Fruit fly (Drosophila melanogaster) whole organism, embryonic: ENCODE measurements around the gene acj6.

Source experiments
- B-H1 ChIP-seq: fragments of 200-800 bp; sonication (Bioruptor generic); IDR thresholded peaks from 3 replicates; pipeline ENCODE4 v1.3.6; 2022; ENCODE audit warnings: missing biosample characterization, missing genetic modification characterization
- CG10209 ChIP-seq: fragments of 200-800 bp; sonication (Bioruptor generic); optimal IDR thresholded peaks from 3 replicates; lab custom pipeline; 2017; ENCODE audit warnings: missing biosample characterization, mild to moderate bottlenecking, missing genetic modification characterization, missing genetic modification reagents
- CG10267 ChIP-seq: fragments of 200-800 bp; sonication (Bioruptor generic); optimal IDR thresholded peaks from 2 replicates; lab custom pipeline; 2018; ENCODE audit warnings: missing biosample characterization, mild to moderate bottlenecking, missing genetic modification characterization, moderate library complexity
- CG11093 ChIP-seq: fragments of 200-800 bp; sonication (Bioruptor generic); IDR thresholded peaks from 3 replicates; pipeline ENCODE4 v1.3.6; 2022; ENCODE audit warnings: missing biosample characterization, missing genetic modification characterization
- CG11504 ChIP-seq: fragments of 200-800 bp; sonication (Bioruptor generic); optimal IDR thresholded peaks from 3 replicates; lab custom pipeline; 2019; ENCODE audit warnings: missing biosample characterization, mild to moderate bottlenecking, missing genetic modification characterization, moderate library complexity
- CG12659 ChIP-seq: fragments of 200-800 bp; sonication (Bioruptor generic); optimal IDR thresholded peaks from 3 replicates; lab custom pipeline; 2017; ENCODE audit warnings: mild to moderate bottlenecking, missing biosample characterization, missing genetic modification reagents, missing genetic modification characterization
- CG14667 ChIP-seq: fragments of 200-800 bp; sonication (Bioruptor generic); IDR thresholded peaks from 2 replicates; pipeline ENCODE4 v1.3.6; 2022; ENCODE audit warnings: missing biosample characterization, missing genetic modification characterization
- CG17359 ChIP-seq: fragments of 200-800 bp; sonication (Bioruptor generic); optimal IDR thresholded peaks from 3 replicates; lab custom pipeline; 2018; ENCODE audit warnings: missing biosample characterization, mild to moderate bottlenecking, missing genetic modification characterization, moderate library complexity
- CG17361 ChIP-seq: fragments of 200-800 bp; sonication (Bioruptor generic); IDR thresholded peaks from 3 replicates; pipeline ENCODE4 v1.3.6; 2022; ENCODE audit warnings: missing biosample characterization, missing genetic modification characterization
- CG17385 ChIP-seq: fragments of 200-800 bp; sonication (Bioruptor generic); optimal IDR thresholded peaks from 3 replicates; lab custom pipeline; 2018; ENCODE audit warnings: missing biosample characterization, mild to moderate bottlenecking, missing genetic modification characterization
- CG18262 ChIP-seq: fragments of 200-800 bp; optimal IDR thresholded peaks from 3 replicates; lab custom pipeline; 2019; ENCODE audit warnings: missing biosample characterization, mild to moderate bottlenecking, missing genetic modification characterization, moderate library complexity
- CG2199 ChIP-seq: fragments of 200-800 bp; sonication (Bioruptor generic); IDR thresholded peaks from 3 replicates; pipeline ENCODE4 v1.3.6; 2022; ENCODE audit warnings: missing biosample characterization, missing genetic modification characterization
- CG2712 ChIP-seq: fragments of 200-800 bp; optimal IDR thresholded peaks from 3 replicates; lab custom pipeline; 2019; ENCODE audit warnings: missing biosample characterization, mild to moderate bottlenecking, missing genetic modification characterization, moderate library complexity
- CG31388 ChIP-seq: fragments of 200-800 bp; sonication (Bioruptor generic); optimal IDR thresholded peaks from 2 replicates; lab custom pipeline; 2016; ENCODE audit warnings: missing biosample characterization, missing genetic modification characterization
- CG4707 ChIP-seq: fragments of 200-800 bp; sonication (Bioruptor generic); optimal IDR thresholded peaks from 2 replicates; lab custom pipeline; 2018; ENCODE audit warnings: missing biosample characterization, mild to moderate bottlenecking, missing genetic modification characterization, moderate library complexity
- CG4820 ChIP-seq: fragments of 200-800 bp; sonication (Bioruptor generic); optimal IDR thresholded peaks from 3 replicates; lab custom pipeline; 2016; ENCODE audit warnings: missing biosample characterization, missing genetic modification characterization
- CG6689 ChIP-seq: fragments of 200-800 bp; sonication (Bioruptor generic); IDR thresholded peaks from 2 replicates; pipeline ENCODE4 v1.3.6; 2022; ENCODE audit warnings: missing biosample characterization, missing genetic modification characterization
- CG7556 ChIP-seq: fragments of 200-800 bp; sonication (Bioruptor generic); optimal IDR thresholded peaks from 2 replicates; lab custom pipeline; 2017; ENCODE audit warnings: missing biosample characterization, mild to moderate bottlenecking, missing genetic modification characterization
- CG7839 ChIP-seq: fragments of 200-800 bp; sonication (Bioruptor generic); optimal IDR thresholded peaks from 3 replicates; lab custom pipeline; 2018; ENCODE audit warnings: missing biosample characterization, mild to moderate bottlenecking, missing genetic modification characterization, moderate library complexity
- CG8388 ChIP-seq: fragments of 200-800 bp; sonication (Bioruptor generic); optimal IDR thresholded peaks from 2 replicates; lab custom pipeline; 2019; ENCODE audit warnings: missing biosample characterization, mild to moderate bottlenecking, missing genetic modification characterization, moderate library complexity
- CG8924 ChIP-seq: fragments of 200-800 bp; optimal IDR thresholded peaks from 3 replicates; lab custom pipeline; 2019; ENCODE audit warnings: missing biosample characterization, mild to moderate bottlenecking, missing genetic modification characterization, moderate library complexity
- CG9727 ChIP-seq: fragments of 200-800 bp; sonication (Bioruptor generic); optimal IDR thresholded peaks from 3 replicates; lab custom pipeline; 2017; ENCODE audit warnings: missing biosample characterization, mild to moderate bottlenecking, missing genetic modification characterization
- Chrac-16 ChIP-seq: fragments of 200-800 bp; sonication (Bioruptor generic); optimal IDR thresholded peaks from 3 replicates; lab custom pipeline; 2016; ENCODE audit warnings: missing biosample characterization, missing genetic modification characterization
- D ChIP-seq, 2 experiments: fragments of 200-800 bp in 1 of 2; fragments of >200 bp in 1 of 2; sonication (Bioruptor generic) in 1 of 2; optimal IDR thresholded peaks; 2 replicates in 1 of 2; 3 replicates in 1 of 2; lab custom pipeline; 2017; ENCODE audit warnings: mild to moderate bottlenecking in 1 of 2, missing biosample characterization in 1 of 2, missing genetic modification characterization in 1 of 2, missing genetic modification reagents in 1 of 2
- Hr3 ChIP-seq: fragments of 200-800 bp; sonication (Bioruptor generic); optimal IDR thresholded peaks from 3 replicates; lab custom pipeline; 2016; ENCODE audit warnings: missing biosample characterization, missing genetic modification characterization
- Lpt ChIP-seq: fragments of >200 bp; optimal IDR thresholded peaks from 2 replicates; lab custom pipeline; 2018; ENCODE audit warnings: missing biosample characterization, missing genetic modification characterization
- Mes4 ChIP-seq: fragments of 200-800 bp; sonication (Bioruptor generic); optimal IDR thresholded peaks from 2 replicates; lab custom pipeline; 2016; ENCODE audit warnings: missing biosample characterization, missing genetic modification characterization
- Optix ChIP-seq: fragments of 200-800 bp; sonication (Bioruptor generic); IDR thresholded peaks from 3 replicates; pipeline ENCODE4 v1.3.6; 2022; ENCODE audit warnings: missing biosample characterization, missing genetic modification characterization
- Side ChIP-seq: fragments of 200-800 bp; sonication (Bioruptor generic); optimal IDR thresholded peaks from 2 replicates; lab custom pipeline; 2016; ENCODE audit warnings: missing biosample characterization, missing genetic modification characterization
- Sox102F ChIP-seq: fragments of 200-800 bp; sonication (Bioruptor generic); optimal IDR thresholded peaks from 2 replicates; lab custom pipeline; 2018; ENCODE audit warnings: missing biosample characterization, mild to moderate bottlenecking, missing genetic modification characterization, moderate library complexity
- Ssrp ChIP-seq: fragments of 200-800 bp; sonication (Bioruptor generic); optimal IDR thresholded peaks from 2 replicates; lab custom pipeline; 2018; ENCODE audit warnings: missing biosample characterization, mild to moderate bottlenecking, missing genetic modification characterization, moderate library complexity
- Xbp1 ChIP-seq: fragments of 200-800 bp; sonication (Bioruptor generic); optimal IDR thresholded peaks from 3 replicates; lab custom pipeline; 2016; ENCODE audit warnings: missing biosample characterization, mild to moderate bottlenecking, missing genetic modification characterization
- az2 ChIP-seq: fragments of 200-800 bp; sonication (Bioruptor generic); optimal IDR thresholded peaks from 3 replicates; lab custom pipeline; 2016; ENCODE audit warnings: missing biosample characterization, missing genetic modification characterization
- disco-r ChIP-seq: fragments of 200-800 bp; sonication (Bioruptor generic); optimal IDR thresholded peaks from 2 replicates; lab custom pipeline; 2016; ENCODE audit warnings: missing biosample characterization, missing genetic modification characterization
- dmrt99B ChIP-seq: fragments of 200-800 bp; sonication (Bioruptor generic); optimal IDR thresholded peaks from 2 replicates; lab custom pipeline; 2018; ENCODE audit warnings: missing biosample characterization, mild to moderate bottlenecking, missing genetic modification characterization, moderate library complexity
- fd96Cb ChIP-seq: fragments of 200-800 bp; sonication (Bioruptor generic); optimal IDR thresholded peaks from 2 replicates; lab custom pipeline; 2018; ENCODE audit warnings: missing biosample characterization, mild to moderate bottlenecking, missing genetic modification characterization, moderate library complexity
- gem ChIP-seq: fragments of 200-800 bp; sonication (Bioruptor generic); optimal IDR thresholded peaks from 2 replicates; lab custom pipeline; 2019; ENCODE audit warnings: missing biosample characterization, mild to moderate bottlenecking, missing genetic modification characterization, moderate library complexity
- nmo ChIP-seq: fragments of 200-800 bp; sonication (Bioruptor generic); optimal IDR thresholded peaks from 2 replicates; lab custom pipeline; 2018; ENCODE audit warnings: missing biosample characterization, mild to moderate bottlenecking, missing genetic modification characterization, moderate library complexity
- phol ChIP-seq: fragments of 200-800 bp; sonication (Bioruptor generic); optimal IDR thresholded peaks from 3 replicates; lab custom pipeline; 2018; ENCODE audit warnings: missing biosample characterization, mild to moderate bottlenecking, missing genetic modification characterization, moderate library complexity
- pnt ChIP-seq: fragments of 200-800 bp; sonication (Bioruptor generic); optimal IDR thresholded peaks from 3 replicates; lab custom pipeline; 2016; ENCODE audit warnings: missing biosample characterization, missing genetic modification characterization
- sc ChIP-seq, 3 experiments: fragments of >200 bp in 2 of 3; fragments of 200-800 bp in 1 of 3; sonication (Bioruptor generic) in 1 of 3; optimal IDR thresholded peaks; 2 replicates in 2 of 3; 3 replicates in 1 of 3; lab custom pipeline; 2017; ENCODE audit warnings: mild to moderate bottlenecking in 1 of 3, missing biosample characterization in 1 of 3, missing genetic modification characterization in 1 of 3, missing genetic modification reagents in 1 of 3
- sd ChIP-seq: fragments of 200-800 bp; sonication (Bioruptor generic); optimal IDR thresholded peaks from 3 replicates; lab custom pipeline; 2018; ENCODE audit warnings: missing biosample characterization, mild to moderate bottlenecking, missing genetic modification characterization, moderate library complexity
- sens ChIP-seq: fragments of 200-800 bp; sonication (Bioruptor generic); peaks from one replicate; lab custom pipeline; 2016; ENCODE audit warnings: missing biosample characterization, missing genetic modification characterization
- slbo ChIP-seq: fragments of 200-800 bp; sonication (Bioruptor generic); IDR thresholded peaks from 2 replicates; pipeline ENCODE4 v1.3.6; 2022; ENCODE audit warnings: missing biosample characterization, missing genetic modification characterization
- sna ChIP-seq: fragments of 200-800 bp; sonication (Bioruptor generic); IDR thresholded peaks from 2 replicates; pipeline ENCODE4 v1.3.6; 2022; ENCODE audit warnings: missing biosample characterization, missing genetic modification characterization; ENCODE audit not compliant: partially characterized antibody
- unc-4 ChIP-seq: fragments of 200-800 bp; sonication (Bioruptor generic); IDR thresholded peaks from 2 replicates; pipeline ENCODE4 v1.3.6; 2022; ENCODE audit warnings: missing biosample characterization, missing genetic modification characterization; ENCODE audit not compliant: partially characterized antibody
- vvl ChIP-seq: fragments of 200-800 bp; sonication (Bioruptor generic); IDR thresholded peaks from 2 replicates; pipeline ENCODE4 v1.3.6; 2022; ENCODE audit warnings: missing biosample characterization, missing genetic modification characterization
- wor ChIP-seq: fragments of 200-800 bp; sonication (Bioruptor generic); IDR thresholded peaks from 2 replicates; pipeline ENCODE4 v1.3.6; 2022; ENCODE audit warnings: missing biosample characterization, missing genetic modification characterization

acj6 gene

dm6 chrX:15364467-15364866 lies 14.4 kb downstream of the acj6 start (continued):
- TF ChIP-seq CG6689 (0 out of 2 replicates have a peak, but pooled peaks have one; percentile 12), sna (GFP tag; lab: Robert Waterston, UW) (no peak), Ssrp (peak; percentile 36), CG17359 (tag; lab: Kevin White, UChicago) (no peak), CG11093 (GFP tag; lab: Robert Waterston, UW) (no peak), sc (optimal IDR thresholded peaks at IDR 0.05; lab: Kevin White, UChicago) (no peak), sc (GFP tag; optimal IDR thresholded peaks at IDR 0.05; lab: Kevin White, UChicago) (no peak), Mes4 (GFP tag; lab: Kevin White, UChicago) (no peak), Xbp1 (GFP tag; lab: Kevin White, UChicago) (peak; percentile 25), az2 (GFP tag; lab: Kevin White, UChicago) (peak; percentile 10), sd (tag; lab: Kevin White, UChicago) (no peak), CG4707 (GFP tag; lab: Kevin White, UChicago) (peak; percentile 18), wor (GFP tag; lab: Robert Waterston, UW) (no peak), CG17385 (GFP tag; lab: Kevin White, UChicago) (peak; percentile 21), fd96Cb (peak; percentile 50), gem (tag; lab: Kevin White, UChicago) (peak; percentile 67), CG10209 (GFP tag; lab: Kevin White, UChicago) (peak; percentile 13)

DNA sequence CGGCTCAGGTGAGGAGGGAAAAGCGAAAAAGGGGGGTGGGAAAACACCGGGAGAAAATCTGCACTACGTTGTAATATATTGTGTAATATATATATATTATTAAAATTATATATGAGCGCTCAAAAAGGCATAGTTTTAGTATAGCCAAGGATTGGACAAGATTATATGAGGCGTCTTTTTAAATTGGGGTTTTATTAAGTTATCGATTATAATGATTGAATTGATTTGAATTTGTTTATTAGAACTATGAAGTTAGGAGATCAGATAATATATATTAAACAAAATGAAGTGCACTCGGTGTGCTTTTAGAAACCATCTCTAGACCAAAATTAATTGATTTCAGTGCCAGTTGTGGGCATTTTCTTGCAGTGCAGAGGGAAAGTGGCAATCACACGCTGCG lies 15.2 kb downstream of the acj6 start:
- no peak for TF ChIP-seq CG31388 (GFP tag; lab: Kevin White, UChicago)
- TF ChIP-seq Side (GFP tag; lab: Kevin White, UChicago): no peak
- TF ChIP-seq CG10267: peak; percentile 24
- TF ChIP-seq CG2199 (GFP tag; lab: Robert Waterston, UW): no peak
- peak; percentile 48 for TF ChIP-seq nmo (GFP tag; lab: Kevin White, UChicago)
- TF ChIP-seq phol (tag; lab: Kevin White, UChicago): peak; percentile 47
- TF ChIP-seq CG7556 (GFP tag; lab: Kevin White, UChicago): peak; percentile 45
- TF ChIP-seq D (optimal IDR thresholded peaks at IDR 0.05; lab: Kevin White, UChicago): no peak
- peak; percentile 22 for TF ChIP-seq D (GFP tag; optimal IDR thresholded peaks at IDR 0.05; lab: Kevin White, UChicago)
- no peak for TF ChIP-seq disco-r (GFP tag; lab: Kevin White, UChicago)
- peak; percentile 18 for TF ChIP-seq CG9727 (GFP tag; lab: Kevin White, UChicago)
- TF ChIP-seq CG18262 (tag; lab: Kevin White, UChicago): peak; percentile 53
- TF ChIP-seq CG12659 (GFP tag; lab: Kevin White, UChicago): peak; percentile 6
- no peak for TF ChIP-seq unc-4 (GFP tag; lab: Robert Waterston, UW)
- peak; percentile 4 for TF ChIP-seq CG4820 (GFP tag; lab: Kevin White, UChicago)
- no peak for TF ChIP-seq Optix (GFP tag; lab: Robert Waterston, UW)
- peak; percentile 54 for TF ChIP-seq CG11504
- TF ChIP-seq Chrac-16 (GFP tag; lab: Kevin White, UChicago): no peak
- peak; percentile 10 for TF ChIP-seq CG7839 (tag; lab: Kevin White, UChicago)
- TF ChIP-seq sens: peak; percentile 17
- peak; percentile 17; the same call in 1 of the 2 replicates for TF ChIP-seq slbo (GFP tag; lab: Robert Waterston, UW)
- no peak for TF ChIP-seq Lpt (GFP tag; lab: Kevin White, UChicago)
- TF ChIP-seq fd96Cb: peak; percentile 27
- TF ChIP-seq CG14667 (GFP tag; lab: Robert Waterston, UW): no peak
- TF ChIP-seq CG8924 (tag; lab: Kevin White, UChicago): peak; percentile 8
- TF ChIP-seq Hr3 (GFP tag; lab: Kevin White, UChicago): peak; percentile 3
- TF ChIP-seq pnt (GFP tag; lab: Kevin White, UChicago): no peak
- TF ChIP-seq CG8388 (GFP tag; lab: Kevin White, UChicago): peak; percentile 12
- peak; percentile 19 for TF ChIP-seq CG17359 (tag; lab: Kevin White, UChicago)
- peak; percentile 67 for TF ChIP-seq CG17361 (GFP tag; lab: Robert Waterston, UW)
- peak; percentile 28 for TF ChIP-seq CG2712 (tag; lab: Kevin White, UChicago)
- no peak for TF ChIP-seq vvl
- TF ChIP-seq Sox102F (GFP tag; lab: Kevin White, UChicago): peak; percentile 12
- TF ChIP-seq dmrt99B (tag; lab: Kevin White, UChicago): peak; percentile 41
- TF ChIP-seq B-H1 (GFP tag; lab: Robert Waterston, UW): no peak
